Fruit fly (Drosophila melanogaster) whole organism, adult: ENCODE measurements around the gene dwg.

ENCODE experiments used
- Clk ChIP-seq: fragments of 200-800 bp; sonication (Bioruptor generic); optimal IDR thresholded peaks from 2 replicates; lab custom pipeline; 2017; ENCODE audit warnings: missing biosample characterization, missing genetic modification characterization
- cic ChIP-seq: fragments of 200-800 bp; sonication (Bioruptor generic); optimal IDR thresholded peaks from 2 replicates; lab custom pipeline; 2017; ENCODE audit warnings: missing biosample characterization, mild to moderate bottlenecking, missing genetic modification characterization, moderate library complexity
- pad ChIP-seq: fragments of 200-800 bp; sonication (Bioruptor generic); optimal IDR thresholded peaks from 3 replicates; lab custom pipeline; 2017; ENCODE audit warnings: missing biosample characterization, missing genetic modification characterization, mild to moderate bottlenecking, moderate library complexity, missing genetic modification reagents

- no peak for TF ChIP-seq cic (GFP tag; lab: Kevin White, UChicago)
- TF ChIP-seq pad, result no peak
- no peak for TF ChIP-seq Clk
Measured at dm6 chrX:2681601-2682000, 45.9 kb upstream of the dwg start, which contains the start of gene HLH3B.
